Worm (Caenorhabditis elegans): Measurements from ENCODE around the gene C43D7.8.
A peak's percentile ranks its signal among the peaks of the same experiment; 100 is the strongest.
"Not testable (repeated sequence)": the region's sequence is repeated elsewhere in the genome, so short reads cannot be mapped to it uniquely, and the experiment has no call there.

Gene C43D7.8

DNA sequence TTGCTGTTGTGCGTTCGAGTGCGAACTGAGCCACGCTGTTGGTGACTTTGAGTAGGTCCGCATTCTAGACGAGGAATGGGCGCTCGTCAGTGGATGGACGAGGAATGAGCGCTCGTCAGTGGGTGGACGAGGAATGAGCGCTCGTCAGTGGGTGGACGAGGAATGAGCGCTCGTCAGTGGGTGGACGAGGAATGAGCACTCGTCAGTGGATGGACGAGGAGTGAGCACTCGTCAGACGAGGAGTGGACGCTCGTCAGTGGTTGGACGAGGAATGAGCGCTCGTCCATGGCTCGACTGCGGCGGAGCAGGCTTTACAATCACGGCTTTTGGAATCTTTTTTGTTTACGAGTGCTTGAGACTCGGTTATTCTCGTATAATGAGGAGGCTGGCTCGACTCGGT lies 32.8 kb downstream of the C43D7.8 start:
- peak; percentile 63; the same call in 1 of the 2 replicates for TF ChIP-seq zfh-2 (GFP tag; conservative IDR thresholded peaks at IDR 0.05)
- TF ChIP-seq F33H1.4 (GFP tag; IDR thresholded peaks at IDR 0.05), result no peak
- TF ChIP-seq ekl-4 (GFP tag; IDR thresholded peaks at IDR 0.05), result no peak
- TF ChIP-seq nfyb-1 (GFP tag; IDR thresholded peaks at IDR 0.05), result no peak
- TF ChIP-seq egrh-3 (GFP tag; IDR thresholded peaks at IDR 0.05), result peak; percentile 23; the same call in 1 of the 2 replicates

DNA sequence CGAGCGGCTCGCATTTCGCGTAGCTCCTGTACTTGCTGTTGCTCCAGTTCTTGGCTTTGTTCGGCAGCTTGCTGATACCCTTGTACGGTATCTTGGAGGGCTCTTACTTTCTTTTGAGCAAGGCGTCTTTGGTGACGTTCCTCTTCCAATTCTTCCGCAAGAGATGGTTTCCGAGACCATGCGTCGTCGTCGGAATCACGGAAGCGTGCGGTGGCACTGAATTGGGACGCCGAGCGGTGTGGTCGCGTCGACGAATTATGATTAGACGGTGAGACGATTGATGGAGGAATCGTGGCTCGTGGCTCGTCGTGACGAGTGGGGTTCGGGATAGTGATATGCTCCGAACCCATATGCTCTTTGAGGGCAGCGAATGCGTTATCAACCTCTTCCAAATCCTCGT lies 34.9 kb downstream of the C43D7.8 start:
- TF ChIP-seq egrh-3 (GFP tag; IDR thresholded peaks at IDR 0.05) (no peak), nhr-120 (GFP tag; IDR thresholded peaks at IDR 0.05) (0 out of 2 replicates have a peak, but pooled peaks have one; percentile 58)

DNA sequence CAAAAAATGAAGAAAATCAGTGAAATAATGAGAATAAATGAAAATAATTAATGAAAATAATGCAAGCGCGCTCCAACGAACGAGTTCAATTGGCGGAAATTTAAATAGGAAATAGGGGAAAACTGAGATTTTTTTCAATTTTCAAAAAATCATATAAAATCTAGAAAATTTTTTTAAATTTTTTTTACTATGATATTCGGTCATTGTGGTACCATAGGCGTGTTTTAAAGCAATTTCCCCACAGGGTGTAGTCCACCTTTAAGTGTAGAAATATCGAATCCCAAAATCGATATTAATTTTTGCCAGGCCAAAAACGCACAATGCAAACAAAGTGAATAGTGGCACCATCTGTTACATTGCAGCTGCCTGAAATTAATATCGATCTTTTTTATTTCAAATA lies 47.1 kb downstream of the C43D7.8 start, which contains the start of gene F21D9.1:
F21D9.1 (plus strand) TSS at position 301 of the 400 bp plus-strand sequence.
- TF ChIP-seq attf-6 (GFP tag; IDR thresholded peaks at IDR 0.05); rec-8 (tag; optimal IDR thresholded peaks at IDR 0.05); tbp1 (GFP tag; optimal IDR thresholded peaks at IDR 0.05): not testable (repeated sequence)

DNA sequence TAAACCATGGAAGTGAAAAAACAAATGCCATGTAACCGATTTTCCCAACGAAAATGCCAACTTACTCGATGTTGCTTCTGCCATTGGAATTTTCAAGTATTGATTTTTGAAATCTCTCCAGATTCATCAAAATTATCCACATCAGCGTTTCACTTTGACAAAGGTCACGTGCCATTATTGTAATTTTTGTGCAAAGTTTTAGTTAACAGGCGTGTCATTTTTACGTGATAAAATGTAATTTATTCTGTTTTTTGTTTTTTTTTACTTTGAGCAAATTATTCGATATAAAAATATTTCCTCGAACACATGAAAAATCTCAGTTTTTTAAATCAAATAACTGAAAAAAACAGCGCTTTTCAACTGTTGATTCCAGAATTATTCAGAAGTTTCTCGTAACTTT lies 48.9 kb downstream of the C43D7.8 start, which contains the start of gene F21D9.2:
F21D9.2 (minus strand) TSS at position 101 of the 400 bp plus-strand sequence.
- TF ChIP-seq sea-2 (GFP tag; IDR thresholded peaks at IDR 0.05) (no peak), lag-1 (GFP tag; IDR thresholded peaks at IDR 0.05) (no peak), ccch-3 (GFP tag; optimal IDR thresholded peaks at IDR 0.05) (no peak), lin-35 (GFP tag; optimal IDR thresholded peaks at IDR 0.05) (no peak), nhr-27 (tag; optimal IDR thresholded peaks at IDR 0.05) (no peak), rcor-1 (GFP tag; IDR thresholded peaks at IDR 0.05) (no peak), ceh-40 (GFP tag; IDR thresholded peaks at IDR 0.05) (no peak), efl-1 (GFP tag; optimal IDR thresholded peaks at IDR 0.05) (no peak), egl-18 (GFP tag; IDR thresholded peaks at IDR 0.05) (no peak), hrde-1 (tag; optimal IDR thresholded peaks at IDR 0.05; ENCODE audit: borderline replicate concordance) (no peak), F57A8.1 (GFP tag; optimal IDR thresholded peaks at IDR 0.05) (no peak), B0336.3 (GFP tag; IDR thresholded peaks at IDR 0.05) (no peak)

DNA sequence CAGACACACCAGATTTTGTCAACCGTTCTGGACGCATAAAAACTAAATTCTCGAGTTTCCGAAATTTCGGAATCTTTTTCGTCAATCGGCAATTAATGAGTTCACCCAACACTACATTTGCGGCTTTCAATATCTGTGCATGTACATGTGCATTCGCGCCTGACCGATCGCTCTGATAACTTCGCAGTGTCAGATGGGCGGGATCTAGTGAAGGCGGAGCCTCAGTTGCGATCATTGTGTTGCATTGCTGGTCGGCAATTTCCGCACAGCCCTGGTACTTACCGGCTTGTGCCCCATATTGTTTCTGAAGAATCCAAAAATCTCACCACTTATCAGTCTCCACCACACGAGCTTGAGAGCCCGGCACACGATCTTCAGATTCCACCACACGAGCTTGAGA lies 50.6 kb downstream of the C43D7.8 start:
- no peak for TF ChIP-seq F10E7.11 (tag; optimal IDR thresholded peaks at IDR 0.05)
- TF ChIP-seq zfh-2 (GFP tag; conservative IDR thresholded peaks at IDR 0.05), result peak; percentile 44

Data from whole organism, young adult.